Worm (Caenorhabditis elegans) whole organism, L1 larva: ENCODE data around the gene C47D12.5.
A peak's percentile ranks its signal among the peaks of the same experiment; 100 is the strongest.

Experiments used
- C04F5.9 ChIP-seq: sonication (generic microtip); optimal IDR thresholded peaks from 2 replicates; lab custom pipeline; 2016; ENCODE audit warnings: missing genetic modification characterization, missing compliant biosample characterization
- C16A3.4 ChIP-seq: fragments of 150-350 bp; optimal IDR thresholded peaks from 2 replicates; lab custom pipeline; 2014; ENCODE audit warnings: missing biosample characterization, missing genetic modification characterization
- ama-1 ChIP-seq: fragments of 150-350 bp; optimal IDR thresholded peaks from 2 replicates; lab custom pipeline; 2014
- blmp-1 ChIP-seq: fragments of 150-350 bp; optimal IDR thresholded peaks from 2 replicates; lab custom pipeline; 2014; ENCODE audit warnings: missing biosample characterization, missing genetic modification characterization
- ceh-8 ChIP-seq: fragments of 200-800 bp; sonication (Bioruptor generic); optimal IDR thresholded peaks from 2 replicates; lab custom pipeline; 2018; ENCODE audit warnings: mild to moderate bottlenecking, missing genetic modification characterization, moderate library complexity, missing compliant biosample characterization
- ceh-90 ChIP-seq: sonication (generic microtip); optimal IDR thresholded peaks from 2 replicates; lab custom pipeline; 2016; ENCODE audit warnings: missing genetic modification characterization, missing compliant biosample characterization
- ces-1 ChIP-seq: fragments of 150-350 bp; optimal IDR thresholded peaks from 2 replicates; lab custom pipeline; 2014; ENCODE audit warnings: missing biosample characterization, missing genetic modification reagents, missing genetic modification characterization
- efl-3 ChIP-seq: fragments of 200-800 bp; sonication (Bioruptor generic); optimal IDR thresholded peaks from 2 replicates; lab custom pipeline; 2018; ENCODE audit warnings: mild to moderate bottlenecking, missing genetic modification characterization, missing compliant biosample characterization
- elt-2 ChIP-seq: sonication (generic microtip); optimal IDR thresholded peaks from 2 replicates; lab custom pipeline; 2016; ENCODE audit warnings: missing genetic modification characterization, mild to moderate bottlenecking, inconsistent platforms, missing compliant biosample characterization, missing genetic modification reagents
- fkh-10 ChIP-seq: sonication (generic microtip); optimal IDR thresholded peaks from 2 replicates; lab custom pipeline; 2017; ENCODE audit warnings: missing biosample characterization, missing genetic modification reagents, missing genetic modification characterization
- fkh-8 ChIP-seq: sonication (generic microtip); optimal IDR thresholded peaks from 2 replicates; lab custom pipeline; 2016; ENCODE audit warnings: mild to moderate bottlenecking, missing genetic modification characterization, missing compliant biosample characterization
- fos-1 ChIP-seq: fragments of 150-350 bp; optimal IDR thresholded peaks from 2 replicates; lab custom pipeline; 2014; ENCODE audit warnings: missing biosample characterization, missing genetic modification characterization
- hlh-17 ChIP-seq: fragments of 200-800 bp; sonication (Bioruptor generic); optimal IDR thresholded peaks from 2 replicates; lab custom pipeline; 2018; ENCODE audit warnings: missing genetic modification characterization, mild to moderate bottlenecking, missing compliant biosample characterization, moderate library complexity, borderline replicate concordance
- isw-1 ChIP-seq: fragments of 200-800 bp; sonication (Bioruptor generic); IDR thresholded peaks from 2 replicates; pipeline ENCODE4 v1.3.6; 2022; ENCODE audit warnings: missing genetic modification characterization, missing compliant biosample characterization
- jun-1 ChIP-seq: fragments of 150-350 bp; optimal IDR thresholded peaks from 2 replicates; lab custom pipeline; 2014; ENCODE audit warnings: missing biosample characterization, missing genetic modification reagents, missing genetic modification characterization
- lin-13 ChIP-seq: fragments of 150-350 bp; optimal IDR thresholded peaks from 2 replicates; lab custom pipeline; 2014; ENCODE audit warnings: missing biosample characterization, missing genetic modification reagents, missing genetic modification characterization
- lin-14 ChIP-seq: fragments of 200-800 bp; sonication (Bioruptor generic); optimal IDR thresholded peaks from 2 replicates; lab custom pipeline; 2018; ENCODE audit warnings: mild to moderate bottlenecking, missing genetic modification characterization, moderate library complexity, missing compliant biosample characterization
- lin-39 ChIP-seq: fragments of 150-350 bp; optimal IDR thresholded peaks from 2 replicates; lab custom pipeline; 2014; ENCODE audit warnings: missing biosample characterization, missing genetic modification reagents, missing genetic modification characterization
- lsy-2 ChIP-seq, 2 experiments: fragments of 150-350 bp; optimal IDR thresholded peaks; 2 replicates each; lab custom pipeline; 2014; ENCODE audit warnings: missing biosample characterization in 2 of 2, missing genetic modification characterization in 2 of 2
- mab-9 ChIP-seq: fragments of 200-800 bp; sonication (Bioruptor generic); IDR thresholded peaks from 2 replicates; pipeline ENCODE4 v1.3.6; 2022; ENCODE audit warnings: missing genetic modification reagents, missing genetic modification characterization, missing compliant biosample characterization
- nhr-11 ChIP-seq: fragments of 150-350 bp; optimal IDR thresholded peaks from 2 replicates; lab custom pipeline; 2014; ENCODE audit warnings: missing biosample characterization, missing genetic modification characterization
- nhr-12 ChIP-seq: sonication (generic microtip); optimal IDR thresholded peaks from 2 replicates; lab custom pipeline; 2017; ENCODE audit warnings: missing biosample characterization, missing genetic modification characterization
- nhr-19 ChIP-seq: fragments of 200-800 bp; sonication (Bioruptor generic); conservative IDR thresholded peaks from 2 replicates; pipeline ENCODE4 v1.3.6; 2022; ENCODE audit warnings: missing genetic modification characterization, missing compliant biosample characterization
- nhr-20 ChIP-seq: sonication (generic microtip); optimal IDR thresholded peaks from 2 replicates; lab custom pipeline; 2016; ENCODE audit warnings: mild to moderate bottlenecking, missing genetic modification characterization, missing compliant biosample characterization
- nhr-237 ChIP-seq: fragments of 150-350 bp; optimal IDR thresholded peaks from 2 replicates; lab custom pipeline; 2014; ENCODE audit warnings: missing biosample characterization, missing genetic modification characterization
- nhr-28 ChIP-seq: fragments of 150-350 bp; optimal IDR thresholded peaks from 2 replicates; lab custom pipeline; 2014; ENCODE audit warnings: missing biosample characterization, missing genetic modification characterization
- nhr-47 ChIP-seq: sonication (generic microtip); optimal IDR thresholded peaks from 2 replicates; lab custom pipeline; 2016; ENCODE audit warnings: mild to moderate bottlenecking, missing genetic modification characterization, moderate library complexity, missing compliant biosample characterization
- nhr-71 ChIP-seq: sonication (generic microtip); optimal IDR thresholded peaks from 2 replicates; lab custom pipeline; 2016; ENCODE audit warnings: mild to moderate bottlenecking, missing genetic modification characterization, moderate library complexity, missing compliant biosample characterization
- nhr-84 ChIP-seq: sonication (generic microtip); optimal IDR thresholded peaks from 2 replicates; lab custom pipeline; 2017; ENCODE audit warnings: missing biosample characterization, missing genetic modification characterization
- nhr-85 ChIP-seq: sonication (generic microtip); peaks from one replicate; lab custom pipeline; 2016; ENCODE audit warnings: missing genetic modification characterization, inconsistent platforms, missing compliant biosample characterization
- pag-3 ChIP-seq: sonication (generic microtip); optimal IDR thresholded peaks from 2 replicates; lab custom pipeline; 2017; ENCODE audit warnings: missing genetic modification characterization, mild to moderate bottlenecking, missing compliant biosample characterization, antibody characterized with exemption, borderline replicate concordance; ENCODE audit not compliant: insufficient read depth
- skn-1 ChIP-seq: fragments of 150-350 bp; optimal IDR thresholded peaks from 2 replicates; lab custom pipeline; 2014; ENCODE audit warnings: missing biosample characterization, missing genetic modification characterization
- sptf-1 ChIP-seq: fragments of 150-350 bp; optimal IDR thresholded peaks from 2 replicates; lab custom pipeline; 2014; ENCODE audit warnings: missing biosample characterization, missing genetic modification characterization
- sup-37 ChIP-seq: fragments of 200-800 bp; sonication (Bioruptor generic); optimal IDR thresholded peaks from 2 replicates; lab custom pipeline; 2018; ENCODE audit warnings: mild to moderate bottlenecking, missing genetic modification characterization, missing compliant biosample characterization
- unc-30 ChIP-seq: sonication (generic microtip); optimal IDR thresholded peaks from 2 replicates; lab custom pipeline; 2017; ENCODE audit warnings: missing biosample characterization, missing genetic modification characterization
- unc-86 ChIP-seq: sonication (generic microtip); optimal IDR thresholded peaks from 2 replicates; lab custom pipeline; 2016; ENCODE audit warnings: missing genetic modification characterization, missing compliant biosample characterization
- unc-98 ChIP-seq: fragments of 200-800 bp; sonication (Bioruptor generic); IDR thresholded peaks from 2 replicates; pipeline ENCODE4 v1.3.6; 2022; ENCODE audit warnings: missing genetic modification characterization, missing compliant biosample characterization
- vab-15 ChIP-seq: sonication (generic microtip); optimal IDR thresholded peaks from 2 replicates; lab custom pipeline; 2017; ENCODE audit warnings: missing genotype, mild to moderate bottlenecking, missing genetic modification characterization, missing compliant biosample characterization
- xbp-1 ChIP-seq: sonication (generic microtip); optimal IDR thresholded peaks from 2 replicates; lab custom pipeline; 2016; ENCODE audit warnings: missing genetic modification characterization, missing compliant biosample characterization
- zip-4 ChIP-seq: fragments of 200-800 bp; sonication (Bioruptor generic); optimal IDR thresholded peaks from 2 replicates; lab custom pipeline; 2018; ENCODE audit warnings: mild to moderate bottlenecking, missing genetic modification characterization, moderate library complexity, missing compliant biosample characterization
- ztf-11 ChIP-seq, 2 experiments: sonication (generic microtip); optimal IDR thresholded peaks; 2 replicates each; lab custom pipeline; 2016 to 2017; ENCODE audit warnings: missing genetic modification characterization in 2 of 2, missing biosample characterization in 1 of 2, missing compliant biosample characterization in 1 of 2

C47D12.5 gene

DNA sequence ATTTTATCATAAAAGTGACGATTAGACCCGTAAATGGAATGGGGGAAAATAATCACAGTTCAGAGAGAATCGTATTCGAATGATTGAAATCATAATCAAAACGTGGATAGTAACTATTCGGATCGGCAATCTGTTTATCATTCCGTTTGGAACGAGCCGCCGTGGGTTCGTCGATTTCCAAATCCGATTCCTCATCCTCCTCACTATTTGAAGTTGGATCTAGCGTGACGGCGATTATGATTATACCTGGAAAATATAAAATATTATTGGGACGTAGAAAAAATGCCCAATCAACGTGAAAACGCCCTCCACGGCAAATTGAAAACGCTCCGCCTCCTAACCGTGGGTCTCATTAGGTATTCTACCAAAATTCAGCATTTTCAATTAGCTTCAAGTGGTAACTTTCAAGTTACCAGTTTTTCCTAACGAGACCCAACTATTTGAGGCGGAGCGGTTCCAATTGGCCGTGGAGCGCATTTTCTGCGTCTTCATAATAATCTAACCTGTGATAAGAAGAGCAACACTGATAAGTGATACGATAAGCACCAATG lies 46.2 kb upstream of the C47D12.5 start (continued):
- TF ChIP-seq efl-3 (GFP tag; lab: Kevin White, UChicago), result no peak
- no peak for TF ChIP-seq lsy-2 (tag; optimal IDR thresholded peaks at IDR 0.05; lab: Kevin White, UChicago)
- TF ChIP-seq fos-1 (tag; lab: Kevin White, UChicago), result no peak
- TF ChIP-seq sptf-1 (tag; lab: Kevin White, UChicago), result no peak
- no peak for TF ChIP-seq jun-1 (tag; lab: Kevin White, UChicago)
- no peak for TF ChIP-seq lin-39
- TF ChIP-seq nhr-71 (tag; lab: Kevin White, UChicago), result peak; percentile 58
- TF ChIP-seq sup-37 (GFP tag; lab: Kevin White, UChicago), result no peak
- no peak for TF ChIP-seq lin-14 (GFP tag; lab: Kevin White, UChicago)
- TF ChIP-seq fkh-10 (GFP tag; lab: Kevin White, UChicago), result no peak
- no peak; the same call in 1 of the 2 replicates for TF ChIP-seq nhr-19 (GFP tag; lab: Robert Waterston, UW)
- no peak for TF ChIP-seq ztf-11 (tag; optimal IDR thresholded peaks at IDR 0.05; lab: Kevin White, UChicago)
- TF ChIP-seq unc-98, result no peak
- peak; percentile 62 for TF ChIP-seq ama-1 (lab: Kevin White, UChicago)
- no peak for TF ChIP-seq fkh-8 (tag; lab: Kevin White, UChicago)
- TF ChIP-seq C16A3.4 (tag; lab: Kevin White, UChicago), result no peak
- TF ChIP-seq ceh-90, result no peak
- no peak for TF ChIP-seq unc-30 (tag; lab: Kevin White, UChicago)
- TF ChIP-seq xbp-1, result no peak
- no peak for TF ChIP-seq mab-9 (GFP tag; lab: Robert Waterston, UW)
- no peak for TF ChIP-seq ces-1 (GFP tag; lab: Kevin White, UChicago)
- no peak for TF ChIP-seq nhr-28 (tag; lab: Kevin White, UChicago)
- TF ChIP-seq ceh-8 (GFP tag; lab: Kevin White, UChicago), result no peak
- TF ChIP-seq lin-13 (GFP tag; lab: Kevin White, UChicago), result no peak
- TF ChIP-seq nhr-47 (tag; lab: Kevin White, UChicago), result peak; percentile 26
- TF ChIP-seq vab-15, result no peak
- TF ChIP-seq nhr-237 (tag; lab: Kevin White, UChicago), result no peak
- no peak for TF ChIP-seq C04F5.9 (tag; lab: Kevin White, UChicago)
- TF ChIP-seq nhr-20 (tag; lab: Kevin White, UChicago), result peak; percentile 50
- no peak for TF ChIP-seq isw-1 (GFP tag; lab: Robert Waterston, UW)
- no peak for TF ChIP-seq hlh-17 (GFP tag; lab: Kevin White, UChicago)
- TF ChIP-seq nhr-12 (tag; lab: Kevin White, UChicago), result no peak
- TF ChIP-seq nhr-11 (tag; lab: Kevin White, UChicago), result no peak
- peak; percentile 47 for TF ChIP-seq nhr-85 (tag; lab: Kevin White, UChicago)
- TF ChIP-seq pag-3 (tag; lab: Kevin White, UChicago), result no peak
- no peak for TF ChIP-seq nhr-84 (tag; lab: Kevin White, UChicago)

DNA sequence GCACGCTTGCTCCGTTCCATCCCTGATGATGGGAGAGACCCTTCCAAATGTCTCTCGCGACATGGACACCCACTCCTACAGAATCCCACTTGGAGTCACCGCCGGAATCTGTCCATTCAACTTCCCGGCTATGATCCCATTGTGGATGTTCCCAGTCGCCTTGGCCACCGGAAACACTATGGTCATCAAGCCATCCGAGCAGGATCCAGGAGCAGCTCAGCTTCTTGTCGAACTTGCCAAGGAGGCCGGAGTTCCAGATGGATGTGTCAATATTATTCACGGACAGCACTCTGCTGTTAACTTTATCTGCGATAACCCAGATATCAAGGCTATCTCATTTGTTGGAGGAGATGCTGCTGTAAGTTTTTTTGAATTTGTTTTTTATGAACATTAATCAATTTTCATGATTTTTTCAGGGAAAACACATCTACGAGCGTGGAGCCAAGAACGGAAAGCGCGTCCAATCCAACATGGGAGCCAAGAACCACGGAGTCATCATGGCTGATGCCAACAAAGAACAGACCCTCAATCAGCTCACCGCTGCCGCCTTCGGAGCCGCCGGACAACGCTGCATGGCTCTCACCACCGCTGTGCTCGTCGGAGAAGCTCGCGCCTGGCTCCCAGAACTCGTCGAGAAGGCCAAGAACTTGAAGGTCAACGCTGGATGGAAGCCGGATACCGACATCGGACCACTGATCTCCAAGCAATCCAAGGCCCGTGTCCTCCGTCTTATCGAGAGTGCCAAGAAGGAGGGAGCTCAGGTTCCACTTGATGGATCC lies 44.9 kb upstream of the C47D12.5 start:
- TF ChIP-seq skn-1 (tag; lab: Kevin White, UChicago), result no peak
- TF ChIP-seq unc-30 (tag; lab: Kevin White, UChicago), result no peak
- no peak for TF ChIP-seq elt-2 (tag; lab: Kevin White, UChicago)
- TF ChIP-seq vab-15, result no peak
- no peak for TF ChIP-seq unc-86 (tag; lab: Kevin White, UChicago)
- TF ChIP-seq xbp-1, result no peak
- no peak for TF ChIP-seq nhr-71 (tag; lab: Kevin White, UChicago)
- no peak for TF ChIP-seq blmp-1 (tag; lab: Kevin White, UChicago)
- no peak for TF ChIP-seq zip-4
